Fruit fly (Drosophila melanogaster): Measurements from ENCODE around the gene CG33178.
A peak's percentile ranks its signal among the peaks of the same experiment; 100 is the strongest.

Gene CG33178

dm6 chrX:15062619-15063018, 20.0 kb upstream of the CG33178 start:
- TF ChIP-seq cic (GFP tag; optimal IDR thresholded peaks at IDR 0.05) = no peak
- no peak for TF ChIP-seq CG33017 (tag; optimal IDR thresholded peaks at IDR 0.05)
- no peak for TF ChIP-seq CG7045 (GFP tag; optimal IDR thresholded peaks at IDR 0.05)
- no peak for TF ChIP-seq CG14711 (tag; optimal IDR thresholded peaks at IDR 0.05)
- no peak for TF ChIP-seq CG1620 (GFP tag; optimal IDR thresholded peaks at IDR 0.05)
- TF ChIP-seq kay (GFP tag; ENCODE audit: borderline replicate concordance) = no peak
- TF ChIP-seq toe (GFP tag; optimal IDR thresholded peaks at IDR 0.05) = no peak
- no peak for TF ChIP-seq CG5204 (GFP tag; optimal IDR thresholded peaks at IDR 0.05)
- no peak for TF ChIP-seq bab1 (GFP tag; optimal IDR thresholded peaks at IDR 0.05)
- TF ChIP-seq ovo (GFP tag; optimal IDR thresholded peaks at IDR 0.05) = no peak
- no peak for TF ChIP-seq Clk (GFP tag; optimal IDR thresholded peaks at IDR 0.05)
- TF ChIP-seq CG12768 (GFP tag; optimal IDR thresholded peaks at IDR 0.05) = no peak
- TF ChIP-seq CG11617 (GFP tag; optimal IDR thresholded peaks at IDR 0.05) = no peak

- no peak for TF ChIP-seq kay (GFP tag; ENCODE audit: borderline replicate concordance)
- TF ChIP-seq Mnt (GFP tag; optimal IDR thresholded peaks at IDR 0.05) = peak; percentile 53
- no peak for TF ChIP-seq Clk (GFP tag; optimal IDR thresholded peaks at IDR 0.05)
- no peak for TF ChIP-seq CG33017 (tag; optimal IDR thresholded peaks at IDR 0.05)
- TF ChIP-seq CG7101 (tag; optimal IDR thresholded peaks at IDR 0.05) = peak; percentile 51
- TF ChIP-seq CG14711 (tag; optimal IDR thresholded peaks at IDR 0.05) = peak; percentile 37
- TF ChIP-seq bab1 (GFP tag; optimal IDR thresholded peaks at IDR 0.05) = peak; percentile 80
- TF ChIP-seq ovo (GFP tag; optimal IDR thresholded peaks at IDR 0.05) = peak; percentile 42
- TF ChIP-seq cnc (optimal IDR thresholded peaks at IDR 0.05) = no peak
- TF ChIP-seq tj (GFP tag; optimal IDR thresholded peaks at IDR 0.05) = peak; percentile 67
- peak; percentile 17 for TF ChIP-seq CG5204 (GFP tag; optimal IDR thresholded peaks at IDR 0.05)
- peak; percentile 74 for TF ChIP-seq CG1620 (GFP tag; optimal IDR thresholded peaks at IDR 0.05)
- TF ChIP-seq pad (GFP tag; optimal IDR thresholded peaks at IDR 0.05) = peak; percentile 60
- TF ChIP-seq CG12768 (GFP tag; optimal IDR thresholded peaks at IDR 0.05) = no peak
- TF ChIP-seq Crg-1 (GFP tag; optimal IDR thresholded peaks at IDR 0.05) = peak; percentile 74
- no peak for TF ChIP-seq toe (GFP tag; optimal IDR thresholded peaks at IDR 0.05)
- TF ChIP-seq Hr96 (GFP tag; optimal IDR thresholded peaks at IDR 0.05) = no peak
- no peak for TF ChIP-seq cic (GFP tag; optimal IDR thresholded peaks at IDR 0.05)
- peak; percentile 12 for TF ChIP-seq CG11617 (GFP tag; optimal IDR thresholded peaks at IDR 0.05)
- TF ChIP-seq CG7045 (GFP tag; optimal IDR thresholded peaks at IDR 0.05) = no peak
Measured at dm6 chrX:15063404-15064062, 19.1 kb upstream of the CG33178 start, which contains the start of the genes hiw and ND-B18. hiw (minus strand) TSS chrX:15063429. ND-B18 (plus strand) TSS chrX:15063733.

dm6 chrX:15066374-15067057, 16.1 kb upstream of the CG33178 start, which contains the start of the genes opm and dob:
opm (minus strand) TSS chrX:15066432.
dob (plus strand) TSS chrX:15067007.
- TF ChIP-seq pad (GFP tag; optimal IDR thresholded peaks at IDR 0.05) = peak; percentile 11
- peak; percentile 14 for TF ChIP-seq Mnt (GFP tag; optimal IDR thresholded peaks at IDR 0.05)
- TF ChIP-seq CG7101 (tag; optimal IDR thresholded peaks at IDR 0.05) = no peak
- no peak for TF ChIP-seq CG7045 (GFP tag; optimal IDR thresholded peaks at IDR 0.05)
- no peak for TF ChIP-seq Clk (GFP tag; optimal IDR thresholded peaks at IDR 0.05)
- TF ChIP-seq CG1620 (GFP tag; optimal IDR thresholded peaks at IDR 0.05) = peak; percentile 27
- no peak for TF ChIP-seq Crg-1 (GFP tag; optimal IDR thresholded peaks at IDR 0.05)
- TF ChIP-seq kay (GFP tag; ENCODE audit: borderline replicate concordance) = peak; percentile 77
- TF ChIP-seq CG11617 (GFP tag; optimal IDR thresholded peaks at IDR 0.05) = peak; percentile 22
- TF ChIP-seq CG5204 (GFP tag; optimal IDR thresholded peaks at IDR 0.05) = peak; percentile 1

- TF ChIP-seq bab1 (GFP tag; optimal IDR thresholded peaks at IDR 0.05) (no peak), CG12768 (GFP tag; optimal IDR thresholded peaks at IDR 0.05) (peak; percentile 29), Crg-1 (GFP tag; optimal IDR thresholded peaks at IDR 0.05) (no peak), tj (GFP tag; optimal IDR thresholded peaks at IDR 0.05) (peak; percentile 15), Mnt (GFP tag; optimal IDR thresholded peaks at IDR 0.05) (peak; percentile 19), kay (GFP tag; ENCODE audit: borderline replicate concordance) (no peak), CG7101 (tag; optimal IDR thresholded peaks at IDR 0.05) (no peak)
Measured at dm6 chrX:15068537-15068936, 14.1 kb upstream of the CG33178 start.

- TF ChIP-seq toe (GFP tag; optimal IDR thresholded peaks at IDR 0.05) = peak; percentile 64
- TF ChIP-seq pad (GFP tag; optimal IDR thresholded peaks at IDR 0.05) = peak; percentile 82
- TF ChIP-seq ovo (GFP tag; optimal IDR thresholded peaks at IDR 0.05) = peak; percentile 75
- TF ChIP-seq Mnt (GFP tag; optimal IDR thresholded peaks at IDR 0.05) = peak; percentile 84
- TF ChIP-seq kay (GFP tag; ENCODE audit: borderline replicate concordance) = peak; percentile 95
- TF ChIP-seq CG1620 (GFP tag; optimal IDR thresholded peaks at IDR 0.05) = peak; percentile 80
- peak; percentile 96 for TF ChIP-seq cic (GFP tag; optimal IDR thresholded peaks at IDR 0.05)
- peak; percentile 98 for TF ChIP-seq bab1 (GFP tag; optimal IDR thresholded peaks at IDR 0.05)
- peak; percentile 71 for TF ChIP-seq Clk (GFP tag; optimal IDR thresholded peaks at IDR 0.05)
- peak; percentile 98 for TF ChIP-seq CG12768 (GFP tag; optimal IDR thresholded peaks at IDR 0.05)
- TF ChIP-seq cnc (optimal IDR thresholded peaks at IDR 0.05) = no peak
- peak; percentile 88 for TF ChIP-seq Crg-1 (GFP tag; optimal IDR thresholded peaks at IDR 0.05)
- peak; percentile 90 for TF ChIP-seq CG11617 (GFP tag; optimal IDR thresholded peaks at IDR 0.05)
- TF ChIP-seq Hr96 (GFP tag; optimal IDR thresholded peaks at IDR 0.05) = peak; percentile 83
- TF ChIP-seq CG14711 (tag; optimal IDR thresholded peaks at IDR 0.05) = peak; percentile 91
- TF ChIP-seq CG33017 (tag; optimal IDR thresholded peaks at IDR 0.05) = peak; percentile 88
- peak; percentile 88 for TF ChIP-seq tj (GFP tag; optimal IDR thresholded peaks at IDR 0.05)
- TF ChIP-seq CG5204 (GFP tag; optimal IDR thresholded peaks at IDR 0.05) = peak; percentile 66
- peak; percentile 95 for TF ChIP-seq CG7101 (tag; optimal IDR thresholded peaks at IDR 0.05)
- peak; percentile 89 for TF ChIP-seq CG7045 (GFP tag; optimal IDR thresholded peaks at IDR 0.05)
Measured at dm6 chrX:15069417-15069896, 13.2 kb upstream of the CG33178 start.
